Worm (Caenorhabditis elegans): ENCODE data around the gene F13D12.10.
A peak's percentile ranks its signal among the peaks of the same experiment; 100 is the strongest.

The F13D12.10 gene

DNA sequence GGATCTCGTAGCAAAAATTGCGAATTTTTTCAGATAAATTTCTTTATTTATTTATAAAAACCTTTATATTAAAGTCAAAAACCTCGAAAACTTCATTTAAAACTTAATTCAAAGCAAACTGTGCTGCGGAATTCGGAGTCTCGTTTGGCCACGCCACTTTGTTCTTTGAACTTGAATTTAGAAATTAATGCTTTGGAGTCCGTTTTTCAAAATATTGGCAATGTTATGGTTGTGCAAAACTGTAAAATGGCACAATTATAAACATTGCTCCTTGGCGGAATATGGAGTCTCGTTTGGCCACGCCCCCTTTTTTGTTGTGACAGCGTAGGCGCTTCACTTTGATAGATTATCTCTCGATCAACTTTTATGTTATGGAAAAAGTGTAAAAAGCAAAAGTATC lies 5.9 kb downstream of the F13D12.10 start:
- TF ChIP-seq cey-2 (tag; optimal IDR thresholded peaks at IDR 0.05; ENCODE audit: borderline replicate concordance, insufficient read depth): no peak
- no peak for TF ChIP-seq ztf-7 (tag; optimal IDR thresholded peaks at IDR 0.05)
- peak; percentile 95 for TF ChIP-seq spr-1 (tag; optimal IDR thresholded peaks at IDR 0.05)
- peak; percentile 76 for TF ChIP-seq Y48G9A.11 (GFP tag; IDR thresholded peaks at IDR 0.05)
- TF ChIP-seq T20F7.1 (GFP tag; optimal IDR thresholded peaks at IDR 0.05): peak; percentile 91
- no peak for TF ChIP-seq jun-1 (tag; optimal IDR thresholded peaks at IDR 0.05)
- no peak for TF ChIP-seq F44E2.7 (GFP tag; IDR thresholded peaks at IDR 0.05)
- TF ChIP-seq spr-3 (GFP tag; optimal IDR thresholded peaks at IDR 0.05): peak; percentile 93

ce11 chrII:11720102-11720501 lies 6.5 kb downstream of the F13D12.10 start, which contains the start of gene F13D12.3:
F13D12.3 (plus strand) TSS chrII:11720402.
- TF ChIP-seq F49E8.2 (tag; optimal IDR thresholded peaks at IDR 0.05; ENCODE audit: borderline replicate concordance) (no peak), aha-1 (tag) (peak; percentile 21)

ce11 chrII:11720819-11721218 lies 7.2 kb downstream of the F13D12.10 start:
- TF ChIP-seq T26A8.4 (GFP tag; IDR thresholded peaks at IDR 0.05) (no peak), fkh-10 (GFP tag; optimal IDR thresholded peaks at IDR 0.05) (no peak), mxl-2 (GFP tag; conservative IDR thresholded peaks at IDR 0.05) (no peak), Y48G9A.11 (GFP tag; IDR thresholded peaks at IDR 0.05) (peak; percentile 71), ceh-20 (GFP tag; IDR thresholded peaks at IDR 0.05) (no peak), T20F7.1 (GFP tag; optimal IDR thresholded peaks at IDR 0.05) (peak; percentile 87), F37D6.2 (tag; optimal IDR thresholded peaks at IDR 0.05) (no peak), lsy-2 (tag; optimal IDR thresholded peaks at IDR 0.05) (no peak), nhr-25 (tag; optimal IDR thresholded peaks at IDR 0.05; ENCODE audit: borderline replicate concordance, insufficient read depth) (no peak), unc-62 (GFP tag; optimal IDR thresholded peaks at IDR 0.05 in 1 of 2) (no peak), unc-62 (tag; optimal IDR thresholded peaks at IDR 0.05) (no peak), spr-3 (GFP tag; optimal IDR thresholded peaks at IDR 0.05) (peak; percentile 77), lin-38 (GFP tag; IDR thresholded peaks at IDR 0.05) (no peak), php-3 (GFP tag; IDR thresholded peaks at IDR 0.05) (no peak), lin-29 (GFP tag; IDR thresholded peaks at IDR 0.05) (no peak), spr-1 (tag; optimal IDR thresholded peaks at IDR 0.05) (peak; percentile 89), daf-16 (GFP tag; optimal IDR thresholded peaks at IDR 0.05) (no peak), daf-16 (tag; optimal IDR thresholded peaks at IDR 0.05) (no peak), ceh-32 (tag; optimal IDR thresholded peaks at IDR 0.05; ENCODE audit: poor library complexity) (no peak), lin-15B (tag; optimal IDR thresholded peaks at IDR 0.05) (no peak), ztf-11 (tag; optimal IDR thresholded peaks at IDR 0.05) (no peak), daf-8 (GFP tag; IDR thresholded peaks at IDR 0.05) (no peak), vab-7 (GFP tag; IDR thresholded peaks at IDR 0.05) (no peak), F49E8.2 (tag; optimal IDR thresholded peaks at IDR 0.05; ENCODE audit: borderline replicate concordance) (no peak), lin-39 (tag; optimal IDR thresholded peaks at IDR 0.05) (no peak)

DNA sequence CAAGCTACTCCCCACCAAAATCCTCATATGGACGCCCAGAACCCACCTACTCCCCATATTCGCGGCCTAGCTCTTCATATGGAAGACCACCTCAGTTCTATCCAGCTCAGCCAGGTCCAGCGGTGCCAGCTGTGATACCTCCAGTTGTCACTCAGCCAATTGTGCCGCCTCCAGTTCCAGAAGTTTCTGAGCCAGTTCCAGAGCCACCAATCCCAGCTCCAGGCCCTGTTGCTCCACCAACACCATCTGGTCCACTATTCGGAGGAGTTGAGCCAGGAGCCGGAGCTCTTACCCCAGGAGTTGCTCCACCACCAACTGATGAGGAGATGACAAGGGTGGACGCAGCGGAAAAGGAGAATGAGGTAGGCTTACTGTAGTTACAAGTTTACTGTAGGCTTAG lies 8.0 kb downstream of the F13D12.10 start:
- TF ChIP-seq D1046.2 (GFP tag; IDR thresholded peaks at IDR 0.05): no peak
- TF ChIP-seq T26A8.4 (GFP tag; IDR thresholded peaks at IDR 0.05): no peak
- TF ChIP-seq lsy-2 (tag; optimal IDR thresholded peaks at IDR 0.05): no peak
- TF ChIP-seq T20F7.1 (GFP tag; optimal IDR thresholded peaks at IDR 0.05): no peak
- peak; percentile 79 for TF ChIP-seq set-16 (GFP tag; IDR thresholded peaks at IDR 0.05)
- TF ChIP-seq nhr-6 (tag; optimal IDR thresholded peaks at IDR 0.05): no peak
- no peak for TF ChIP-seq ceh-32 (tag; optimal IDR thresholded peaks at IDR 0.05; ENCODE audit: poor library complexity)
- 0 out of 2 replicates have a peak, but pooled peaks have one; percentile 26 for TF ChIP-seq php-3 (GFP tag; IDR thresholded peaks at IDR 0.05)
- TF ChIP-seq ztf-7 (tag; optimal IDR thresholded peaks at IDR 0.05): no peak
- TF ChIP-seq hlh-30 (tag; optimal IDR thresholded peaks at IDR 0.05; ENCODE audit: insufficient read depth): no peak
- TF ChIP-seq lin-13 (GFP tag; optimal IDR thresholded peaks at IDR 0.05): no peak
- 0 out of 2 replicates have a peak, but pooled peaks have one; percentile 6 for TF ChIP-seq egl-43 (GFP tag; IDR thresholded peaks at IDR 0.05)
- no peak for TF ChIP-seq egl-27 (tag; optimal IDR thresholded peaks at IDR 0.05)
- TF ChIP-seq daf-16 (GFP tag; optimal IDR thresholded peaks at IDR 0.05): no peak
- TF ChIP-seq daf-16 (tag; optimal IDR thresholded peaks at IDR 0.05): no peak
- TF ChIP-seq lin-1 (GFP tag; IDR thresholded peaks at IDR 0.05): no peak
- no peak for TF ChIP-seq F10B5.3 (tag; optimal IDR thresholded peaks at IDR 0.05)
- TF ChIP-seq fkh-10 (GFP tag; optimal IDR thresholded peaks at IDR 0.05): no peak
- TF ChIP-seq gei-8 (GFP tag; optimal IDR thresholded peaks at IDR 0.05): no peak
- no peak for TF ChIP-seq ceh-82 (tag; optimal IDR thresholded peaks at IDR 0.05)
- no peak for TF ChIP-seq nhr-41 (GFP tag; IDR thresholded peaks at IDR 0.05)
- no peak for TF ChIP-seq F44E2.7 (GFP tag; IDR thresholded peaks at IDR 0.05)
- no peak for TF ChIP-seq nhr-111 (GFP tag; optimal IDR thresholded peaks at IDR 0.05)
- no peak for TF ChIP-seq mes-2 (tag; optimal IDR thresholded peaks at IDR 0.05; ENCODE audit: poor library complexity, severe bottlenecking)
